Worm (Caenorhabditis elegans): Measurements from ENCODE around the gene C10C5.7.

Gene C10C5.7

DNA sequence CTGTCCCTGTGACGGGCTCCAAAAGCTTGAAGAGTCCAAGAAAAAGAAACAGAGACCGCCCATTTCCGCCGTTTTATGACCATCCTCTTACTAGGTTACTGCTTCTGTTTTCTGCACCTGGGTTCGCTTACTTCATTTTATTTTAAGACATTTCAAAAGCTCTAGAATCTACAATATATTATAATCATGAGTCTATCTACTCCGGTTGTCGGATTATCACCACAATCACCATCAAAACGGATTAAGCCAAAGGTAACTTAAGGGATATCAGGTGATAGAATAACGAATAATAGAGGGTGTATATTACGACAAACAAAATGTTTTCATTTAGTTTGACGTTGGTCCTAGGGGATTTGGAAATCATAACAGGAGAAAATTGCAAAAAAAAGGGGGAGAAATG, 47.4 kb downstream of the C10C5.7 start:
- TF ChIP-seq C34B4.2 (tag; optimal IDR thresholded peaks at IDR 0.05) (no peak), ceh-63 (GFP tag; optimal IDR thresholded peaks at IDR 0.05) (no peak), fkh-8 (tag; optimal IDR thresholded peaks at IDR 0.05) (peak; percentile 6), efl-1 (optimal IDR thresholded peaks at IDR 0.05) (no peak), efl-1 (GFP tag; optimal IDR thresholded peaks at IDR 0.05 in 1 of 2) (peak in 1 of 2 experiments; percentile 65), dsc-1 (tag; optimal IDR thresholded peaks at IDR 0.05) (peak; percentile 73), fkh-10 (GFP tag; optimal IDR thresholded peaks at IDR 0.05) (no peak)
